Fruit fly (Drosophila melanogaster): ENCODE data around the gene CG46383.

CG46383 gene

dm6 chr3R:15984483-15985118 is 33.9 kb upstream of the CG46383 start (continued):
- peak; percentile 51 for TF ChIP-seq D19A (tag; optimal IDR thresholded peaks at IDR 0.05)
- peak; percentile 12 for TF ChIP-seq nau (GFP tag; optimal IDR thresholded peaks at IDR 0.05)
- no peak for TF ChIP-seq CG9437 (GFP tag; optimal IDR thresholded peaks at IDR 0.05)
- peak; percentile 51 for TF ChIP-seq CG12155 (GFP tag; optimal IDR thresholded peaks at IDR 0.05)
- TF ChIP-seq Chrac-16 (GFP tag; optimal IDR thresholded peaks at IDR 0.05) = peak; percentile 39
- TF ChIP-seq CG10267 (tag; optimal IDR thresholded peaks at IDR 0.05) = peak; percentile 56
- TF ChIP-seq CG30403 (GFP tag; optimal IDR thresholded peaks at IDR 0.05) = peak; percentile 33
- TF ChIP-seq lab (GFP tag; optimal IDR thresholded peaks at IDR 0.05) = peak; percentile 55
- no peak for TF ChIP-seq CG9876 (GFP tag; optimal IDR thresholded peaks at IDR 0.05)
- no peak for TF ChIP-seq ERR (GFP tag; optimal IDR thresholded peaks at IDR 0.05)
- TF ChIP-seq ind (GFP tag; optimal IDR thresholded peaks at IDR 0.05) = peak; percentile 9
- TF ChIP-seq Mad (GFP tag; optimal IDR thresholded peaks at IDR 0.05) = no peak
- TF ChIP-seq CTCF (GFP tag; optimal IDR thresholded peaks at IDR 0.05) = no peak
- peak; percentile 41 for TF ChIP-seq CG1602 (GFP tag; optimal IDR thresholded peaks at IDR 0.05)
- TF ChIP-seq row (GFP tag; IDR thresholded peaks at IDR 0.05) = peak; percentile 69; the same call in 2 of the 3 replicates
- TF ChIP-seq CG15011 (GFP tag; optimal IDR thresholded peaks at IDR 0.05) = no peak
- TF ChIP-seq esg (GFP tag; conservative IDR thresholded peaks at IDR 0.05) = no peak; the same call in 1 of the 2 replicates
- no peak for TF ChIP-seq vnd (GFP tag; IDR thresholded peaks at IDR 0.05; ENCODE audit: partially characterized antibody)
- peak; percentile 4 for TF ChIP-seq scrt (GFP tag; optimal IDR thresholded peaks at IDR 0.05)
- no peak for TF ChIP-seq fd64A (GFP tag; optimal IDR thresholded peaks at IDR 0.05)
- peak; percentile 39 for TF ChIP-seq CG12659 (GFP tag; optimal IDR thresholded peaks at IDR 0.05)
- TF ChIP-seq ranshi (GFP tag; IDR thresholded peaks at IDR 0.05) = no peak
- peak; percentile 7 for TF ChIP-seq CG10274 (GFP tag; optimal IDR thresholded peaks at IDR 0.05)
- TF ChIP-seq sisA (GFP tag; IDR thresholded peaks at IDR 0.05) = no peak; the same call in 1 of the 2 replicates
- TF ChIP-seq Ssrp (tag; optimal IDR thresholded peaks at IDR 0.05) = peak; percentile 38
- TF ChIP-seq Oaz (GFP tag; IDR thresholded peaks at IDR 0.05) = no peak
- TF ChIP-seq lov (optimal IDR thresholded peaks at IDR 0.05) = no peak
- TF ChIP-seq lov (GFP tag; IDR thresholded peaks at IDR 0.05) = no peak
- peak; percentile 29 for TF ChIP-seq Asciz (GFP tag; optimal IDR thresholded peaks at IDR 0.05)
- TF ChIP-seq BEAF-32 (GFP tag; optimal IDR thresholded peaks at IDR 0.05) = no peak
- no peak for TF ChIP-seq CG9609 (GFP tag; optimal IDR thresholded peaks at IDR 0.05)
- peak; percentile 66 for TF ChIP-seq Med (GFP tag)
- TF ChIP-seq CG31388 (GFP tag; optimal IDR thresholded peaks at IDR 0.05) = no peak
- TF ChIP-seq Hey (tag; optimal IDR thresholded peaks at IDR 0.05) = no peak
- no peak for TF ChIP-seq Dad (GFP tag; optimal IDR thresholded peaks at IDR 0.05)
- no peak; the same call in 2 of the 3 replicates for TF ChIP-seq CG11695 (GFP tag; IDR thresholded peaks at IDR 0.05)
- TF ChIP-seq fd96Cb (tag; optimal IDR thresholded peaks at IDR 0.05) = peak; percentile 50
- TF ChIP-seq CG32772 (GFP tag; IDR thresholded peaks at IDR 0.05) = 0 out of 2 replicates have a peak, but pooled peaks have one; percentile 12
- TF ChIP-seq Taf1 (GFP tag; IDR thresholded peaks at IDR 0.05) = no peak
- TF ChIP-seq Dek (tag; optimal IDR thresholded peaks at IDR 0.05) = no peak
- TF ChIP-seq CG11456 (GFP tag; IDR thresholded peaks at IDR 0.05) = no peak
- peak; percentile 53; the same call in 2 of the 3 replicates for TF ChIP-seq croc (GFP tag; conservative IDR thresholded peaks at IDR 0.05)
- TF ChIP-seq Elba2 (GFP tag; optimal IDR thresholded peaks at IDR 0.05) = no peak
- TF ChIP-seq bcd (GFP tag; optimal IDR thresholded peaks at IDR 0.05) = peak; percentile 23
- no peak for TF ChIP-seq Trl (optimal IDR thresholded peaks at IDR 0.05)
- no peak for TF ChIP-seq Trl (GFP tag; optimal IDR thresholded peaks at IDR 0.05)
- TF ChIP-seq bowl (GFP tag; IDR thresholded peaks at IDR 0.05) = 0 out of 2 replicates have a peak, but pooled peaks have one; percentile 21
- TF ChIP-seq CG18764 (GFP tag; optimal IDR thresholded peaks at IDR 0.05) = no peak
- TF ChIP-seq nerfin-2 (GFP tag; IDR thresholded peaks at IDR 0.05; ENCODE audit: partially characterized antibody) = 0 out of 2 replicates have a peak, but pooled peaks have one; percentile 17
- TF ChIP-seq salm (tag; optimal IDR thresholded peaks at IDR 0.05) = no peak
- peak; percentile 91 for TF ChIP-seq sens (GFP tag)

Measured in whole organism, embryonic.